Worm (Caenorhabditis elegans) whole organism, L2 larva: ENCODE data around the gene egl-21.

Experiments
- C34F6.9 ChIP-seq: fragments of 150-350 bp; optimal IDR thresholded peaks from 2 replicates; lab custom pipeline; 2014; ENCODE audit warnings: missing biosample characterization, missing genetic modification characterization
- F13H6.1 ChIP-seq: sonication (generic microtip); optimal IDR thresholded peaks from 2 replicates; lab custom pipeline; 2016; ENCODE audit warnings: missing genetic modification characterization, missing compliant biosample characterization
- R02D3.7 ChIP-seq: fragments of 150-350 bp; optimal IDR thresholded peaks from 2 replicates; lab custom pipeline; 2014; ENCODE audit warnings: missing biosample characterization, missing genetic modification characterization
- Y55F3AM.14 ChIP-seq: fragments of 200-800 bp; sonication (Bioruptor generic); optimal IDR thresholded peaks from 2 replicates; lab custom pipeline; 2018; ENCODE audit warnings: mild to moderate bottlenecking, missing genetic modification characterization, missing compliant biosample characterization
- ZK546.5 ChIP-seq: sonication (generic microtip); optimal IDR thresholded peaks from 2 replicates; lab custom pipeline; 2017; ENCODE audit warnings: missing biosample characterization, missing genetic modification characterization
- alr-1 ChIP-seq: fragments of 150-350 bp; optimal IDR thresholded peaks from 2 replicates; lab custom pipeline; 2014; ENCODE audit warnings: missing biosample characterization, missing genetic modification characterization
- aly-2 ChIP-seq: fragments of 150-350 bp; optimal IDR thresholded peaks from 2 replicates; lab custom pipeline; 2014; ENCODE audit warnings: missing biosample characterization, missing genetic modification characterization
- ama-1 ChIP-seq: fragments of 150-350 bp; optimal IDR thresholded peaks from 2 replicates; lab custom pipeline; 2018; ENCODE audit warnings: inconsistent platforms
- ceh-16 ChIP-seq: fragments of 150-350 bp; optimal IDR thresholded peaks from 2 replicates; lab custom pipeline; 2014; ENCODE audit warnings: missing biosample characterization, missing genetic modification characterization
- ceh-82 ChIP-seq: fragments of 150-350 bp; optimal IDR thresholded peaks from 2 replicates; lab custom pipeline; 2014; ENCODE audit warnings: missing biosample characterization, missing genetic modification characterization
- crh-2 ChIP-seq: sonication (generic microtip); optimal IDR thresholded peaks from 2 replicates; lab custom pipeline; 2017; ENCODE audit warnings: missing biosample characterization, missing genetic modification characterization
- dmd-4 ChIP-seq: sonication (generic microtip); optimal IDR thresholded peaks from 2 replicates; lab custom pipeline; 2017; ENCODE audit warnings: missing biosample characterization, missing genetic modification characterization
- egl-27 ChIP-seq: sonication (generic microtip); optimal IDR thresholded peaks from 3 replicates; lab custom pipeline; 2017; ENCODE audit warnings: missing biosample characterization, missing genetic modification reagents, missing genetic modification characterization
- elt-1 ChIP-seq: fragments of 150-350 bp; optimal IDR thresholded peaks from 2 replicates; lab custom pipeline; 2014; ENCODE audit warnings: missing biosample characterization, missing genetic modification characterization
- elt-3 ChIP-seq: sonication (generic microtip); optimal IDR thresholded peaks from 2 replicates; lab custom pipeline; 2017; ENCODE audit warnings: missing biosample characterization, missing genetic modification characterization
- gmeb-1 ChIP-seq: fragments of 150-350 bp; optimal IDR thresholded peaks from 2 replicates; lab custom pipeline; 2014; ENCODE audit warnings: missing biosample characterization, missing genetic modification characterization
- lin-11 ChIP-seq: fragments of 150-350 bp; sonication (generic microtip); optimal IDR thresholded peaks from 2 replicates; lab custom pipeline; 2014; ENCODE audit warnings: missing biosample characterization, missing genetic modification characterization, inconsistent platforms, mixed read lengths
- lin-13 ChIP-seq: fragments of 150-350 bp; optimal IDR thresholded peaks from 2 replicates; lab custom pipeline; 2014; ENCODE audit warnings: missing biosample characterization, missing genetic modification reagents, missing genetic modification characterization
- lsy-2 ChIP-seq, 2 experiments: fragments of 150-350 bp in 1 of 2; sonication (generic microtip) in 1 of 2; optimal IDR thresholded peaks; 2 replicates each; lab custom pipeline; 2014 to 2017; ENCODE audit warnings: missing biosample characterization in 2 of 2, missing genetic modification characterization in 2 of 2
- mab-5 ChIP-seq: fragments of 150-350 bp; optimal IDR thresholded peaks from 2 replicates; lab custom pipeline; 2014; ENCODE audit warnings: missing biosample characterization, missing genetic modification characterization
- mbf-1 ChIP-seq: sonication (generic microtip); optimal IDR thresholded peaks from 2 replicates; lab custom pipeline; 2017; ENCODE audit warnings: missing biosample characterization, missing genetic modification characterization
- mdl-1 ChIP-seq, 2 experiments: fragments of 150-350 bp in 1 of 2; sonication (generic microtip) in 1 of 2; optimal IDR thresholded peaks; 2 replicates each; lab custom pipeline; 2017; ENCODE audit warnings: missing biosample characterization in 2 of 2, missing genetic modification characterization in 2 of 2
- nhr-10 ChIP-seq: sonication (generic microtip); optimal IDR thresholded peaks from 2 replicates; lab custom pipeline; 2017; ENCODE audit warnings: missing biosample characterization, missing genetic modification characterization
- nhr-11 ChIP-seq: fragments of 150-350 bp; optimal IDR thresholded peaks from 2 replicates; lab custom pipeline; 2014; ENCODE audit warnings: missing biosample characterization, missing genetic modification characterization
- nhr-12 ChIP-seq: fragments of 150-350 bp; optimal IDR thresholded peaks from 2 replicates; lab custom pipeline; 2014; ENCODE audit warnings: missing biosample characterization, missing genetic modification characterization
- nhr-129 ChIP-seq: fragments of 150-350 bp; optimal IDR thresholded peaks from 2 replicates; lab custom pipeline; 2014; ENCODE audit warnings: missing biosample characterization, missing genetic modification characterization
- nhr-21 ChIP-seq: fragments of 150-350 bp; optimal IDR thresholded peaks from 2 replicates; lab custom pipeline; 2014; ENCODE audit warnings: missing biosample characterization, missing genetic modification characterization
- nhr-23 ChIP-seq: fragments of 150-350 bp; optimal IDR thresholded peaks from 2 replicates; lab custom pipeline; 2014; ENCODE audit warnings: missing biosample characterization, missing genetic modification reagents, missing genetic modification characterization
- nhr-237 ChIP-seq: fragments of 150-350 bp; optimal IDR thresholded peaks from 2 replicates; lab custom pipeline; 2014; ENCODE audit warnings: missing biosample characterization, missing genetic modification characterization
- nhr-6 ChIP-seq: fragments of 150-350 bp; optimal IDR thresholded peaks from 2 replicates; lab custom pipeline; 2014; ENCODE audit warnings: missing biosample characterization, missing genetic modification characterization
- nhr-77 ChIP-seq: fragments of 150-350 bp; optimal IDR thresholded peaks from 2 replicates; lab custom pipeline; 2014; ENCODE audit warnings: missing biosample characterization, missing genetic modification characterization
- peb-1 ChIP-seq: fragments of 150-350 bp; optimal IDR thresholded peaks from 2 replicates; lab custom pipeline; 2014; ENCODE audit warnings: missing biosample characterization, missing genetic modification characterization
- sem-4 ChIP-seq: fragments of 150-350 bp; optimal IDR thresholded peaks from 2 replicates; lab custom pipeline; 2014; ENCODE audit warnings: missing biosample characterization, missing genetic modification reagents, missing genetic modification characterization
- skn-1 ChIP-seq: sonication (generic microtip); optimal IDR thresholded peaks from 2 replicates; lab custom pipeline; 2017; ENCODE audit warnings: missing biosample characterization, missing genetic modification characterization
- sma-3 ChIP-seq: sonication (generic microtip); optimal IDR thresholded peaks from 2 replicates; lab custom pipeline; 2016; ENCODE audit warnings: missing genetic modification reagents, missing genetic modification characterization, missing compliant biosample characterization
- sma-9 ChIP-seq, 2 experiments: fragments of 150-350 bp in 1 of 2; sonication (generic microtip) in 1 of 2; optimal IDR thresholded peaks; 2 replicates each; lab custom pipeline; 2014 to 2016; ENCODE audit warnings: missing genetic modification characterization in 2 of 2, mild to moderate bottlenecking in 1 of 2, missing biosample characterization in 1 of 2, missing compliant biosample characterization in 1 of 2, missing genetic modification reagents in 1 of 2, moderate library complexity in 1 of 2
- snpc-4 ChIP-seq: fragments of 150-350 bp; optimal IDR thresholded peaks from 2 replicates; lab custom pipeline; 2014; ENCODE audit warnings: missing biosample characterization, missing genetic modification characterization
- unc-55 ChIP-seq: fragments of 150-350 bp; sonication (generic microtip); optimal IDR thresholded peaks from 3 replicates; lab custom pipeline; 2014; ENCODE audit warnings: missing biosample characterization, missing genetic modification reagents, missing genetic modification characterization
- unc-62 ChIP-seq: fragments of 150-350 bp; optimal IDR thresholded peaks from 2 replicates; lab custom pipeline; 2014; ENCODE audit warnings: missing biosample characterization, missing genetic modification reagents, missing genetic modification characterization
- zag-1 ChIP-seq: fragments of 150-350 bp; optimal IDR thresholded peaks from 2 replicates; lab custom pipeline; 2014; ENCODE audit warnings: missing biosample characterization, missing genetic modification characterization
- ztf-1 ChIP-seq: fragments of 200-800 bp; sonication (Bioruptor generic); conservative IDR thresholded peaks from 2 replicates; pipeline ENCODE4 v1.3.6; 2022; ENCODE audit warnings: missing genetic modification characterization, missing compliant biosample characterization
- ztf-4 ChIP-seq: fragments of 150-350 bp; optimal IDR thresholded peaks from 2 replicates; lab custom pipeline; 2014; ENCODE audit warnings: missing biosample characterization, missing genetic modification characterization

The egl-21 gene

ce11 chrIV:10507586-10507985 is 25.9 kb upstream of the egl-21 start (continued):
- TF ChIP-seq Y55F3AM.14 (GFP tag; lab: Kevin White, UChicago) (no peak), alr-1 (tag; lab: Kevin White, UChicago) (no peak), ztf-4 (tag; lab: Kevin White, UChicago) (no peak), gmeb-1 (no peak), elt-3 (tag; lab: Kevin White, UChicago) (no peak), nhr-11 (tag; lab: Kevin White, UChicago) (no peak), C34F6.9 (tag; lab: Kevin White, UChicago) (peak; percentile 72), ZK546.5 (tag; lab: Kevin White, UChicago) (no peak), zag-1 (peak; percentile 19), sma-9 (GFP tag; optimal IDR thresholded peaks at IDR 0.05; lab: Kevin White, UChicago) (peak; percentile 57), sma-9 (tag; optimal IDR thresholded peaks at IDR 0.05; lab: Kevin White, UChicago) (no peak), nhr-6 (tag; lab: Kevin White, UChicago) (no peak), nhr-23 (tag; lab: Kevin White, UChicago) (no peak), ama-1 (lab: Kevin White, UChicago) (no peak), sma-3 (GFP tag; lab: Kevin White, UChicago) (no peak), ceh-82 (tag; lab: Kevin White, UChicago) (no peak)
- TF ChIP-seq, all 48 proteins: peak for 10

- TF ChIP-seq gmeb-1 (peak; percentile 24), sma-9 (GFP tag; optimal IDR thresholded peaks at IDR 0.05; lab: Kevin White, UChicago) (peak; percentile 10), sma-9 (tag; optimal IDR thresholded peaks at IDR 0.05; lab: Kevin White, UChicago) (no peak), unc-62 (GFP tag; lab: Kevin White, UChicago) (no peak), lin-11 (tag; lab: Kevin White, UChicago) (peak; percentile 15)
- TF ChIP-seq, all 48 proteins: peak for 3
These were observed 24.4 kb upstream of the egl-21 start for ce11 chrIV:10506016-10506415.

DNA sequence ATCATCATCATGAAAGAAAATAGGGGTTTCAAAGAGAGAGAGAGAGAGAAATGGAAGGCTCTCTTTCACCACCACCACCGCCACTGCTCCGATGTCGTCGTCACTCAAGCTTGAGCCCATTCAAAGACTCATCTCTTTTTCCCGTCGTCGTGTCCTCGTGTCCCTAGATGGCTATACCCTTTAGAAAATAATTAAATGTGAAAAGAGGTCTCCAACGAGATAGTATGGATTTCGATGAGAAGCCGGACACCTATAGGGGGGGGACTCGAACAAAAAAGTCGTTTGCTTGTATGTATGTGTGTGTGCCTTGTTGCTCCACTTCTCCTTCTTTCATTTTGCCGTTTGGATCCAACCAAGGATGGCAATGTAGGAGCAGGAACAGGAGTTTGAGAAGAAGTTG is 23.4 kb upstream of the egl-21 start:
- TF ChIP-seq mdl-1 (tag; optimal IDR thresholded peaks at IDR 0.05; lab: Kevin White, UChicago) (no peak), nhr-129 (tag; lab: Kevin White, UChicago) (peak; percentile 23), mab-5 (tag; lab: Kevin White, UChicago) (no peak), sem-4 (tag; lab: Kevin White, UChicago) (peak; percentile 29), C34F6.9 (tag; lab: Kevin White, UChicago) (peak; percentile 40), lin-11 (tag; lab: Kevin White, UChicago) (peak; percentile 30), gmeb-1 (no peak), lsy-2 (tag; optimal IDR thresholded peaks at IDR 0.05; lab: Kevin White, UChicago) (peak in 1 of 2 experiments; percentile 13)

DNA sequence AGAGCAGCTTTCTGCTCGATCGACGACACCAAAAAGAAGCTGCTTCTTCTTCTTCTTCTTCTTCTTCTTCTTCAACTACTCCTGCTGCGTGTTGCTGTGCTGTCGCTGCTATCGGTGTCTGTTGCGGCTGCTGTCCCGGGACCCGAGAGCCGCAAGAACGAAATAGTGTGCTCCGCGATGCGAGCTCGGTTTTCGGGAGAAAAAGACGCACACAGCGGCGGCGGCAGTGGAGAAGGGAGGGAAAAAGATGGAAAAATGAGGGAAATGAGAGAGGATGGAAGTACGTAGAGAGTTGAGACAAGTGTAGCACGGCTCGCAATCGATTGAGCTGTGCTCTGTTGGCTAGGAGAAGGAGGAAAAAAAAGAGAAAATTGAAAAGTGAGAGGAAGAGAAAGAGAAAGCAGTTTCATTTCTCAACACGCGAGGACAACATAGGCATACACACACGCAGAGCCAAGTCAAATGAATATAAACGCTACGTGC is 22.1 kb upstream of the egl-21 start:
- no peak for TF ChIP-seq mbf-1 (tag; lab: Kevin White, UChicago)
- peak; percentile 37 for TF ChIP-seq lin-11 (tag; lab: Kevin White, UChicago)
- no peak for TF ChIP-seq sem-4 (tag; lab: Kevin White, UChicago)
- peak; percentile 87 for TF ChIP-seq F13H6.1
- no peak for TF ChIP-seq nhr-10 (tag; lab: Kevin White, UChicago)
- TF ChIP-seq sma-3 (GFP tag; lab: Kevin White, UChicago), result peak; percentile 4
- peak in 1 of 2 experiments; percentile 69 for TF ChIP-seq lsy-2 (tag; optimal IDR thresholded peaks at IDR 0.05; lab: Kevin White, UChicago)
- TF ChIP-seq unc-55 (GFP tag; lab: Kevin White, UChicago), result peak; percentile 88
- no peak for TF ChIP-seq dmd-4 (tag; lab: Kevin White, UChicago)
- no peak for TF ChIP-seq ztf-1
- TF ChIP-seq ztf-4 (tag; lab: Kevin White, UChicago), result peak; percentile 26
- TF ChIP-seq aly-2, result no peak
- no peak for TF ChIP-seq unc-62 (GFP tag; lab: Kevin White, UChicago)
- TF ChIP-seq ceh-16 (tag; lab: Kevin White, UChicago), result no peak
- peak; percentile 70 for TF ChIP-seq Y55F3AM.14 (GFP tag; lab: Kevin White, UChicago)
- TF ChIP-seq C34F6.9 (tag; lab: Kevin White, UChicago), result peak; percentile 79
- peak; percentile 47 for TF ChIP-seq lin-13 (GFP tag; lab: Kevin White, UChicago)
- no peak for TF ChIP-seq elt-1 (tag; lab: Kevin White, UChicago)
- no peak for TF ChIP-seq nhr-77
- peak; percentile 23 for TF ChIP-seq egl-27 (tag; lab: Kevin White, UChicago)
- no peak for TF ChIP-seq nhr-12 (tag; lab: Kevin White, UChicago)
- TF ChIP-seq nhr-21, result peak; percentile 26
- no peak for TF ChIP-seq snpc-4 (tag; lab: Kevin White, UChicago)
- TF ChIP-seq elt-3 (tag; lab: Kevin White, UChicago), result no peak
- TF ChIP-seq nhr-23 (tag; lab: Kevin White, UChicago), result no peak
- TF ChIP-seq sma-9 (GFP tag; optimal IDR thresholded peaks at IDR 0.05; lab: Kevin White, UChicago), result peak; percentile 56
- TF ChIP-seq sma-9 (tag; optimal IDR thresholded peaks at IDR 0.05; lab: Kevin White, UChicago), result no peak
- TF ChIP-seq ZK546.5 (tag; lab: Kevin White, UChicago), result no peak
- peak in 1 of 2 experiments; percentile 35 for TF ChIP-seq mdl-1 (tag; optimal IDR thresholded peaks at IDR 0.05; lab: Kevin White, UChicago)
- no peak for TF ChIP-seq ama-1 (lab: Kevin White, UChicago)
- no peak for TF ChIP-seq gmeb-1
- TF ChIP-seq alr-1 (tag; lab: Kevin White, UChicago), result no peak
- TF ChIP-seq nhr-237 (tag; lab: Kevin White, UChicago), result no peak
- TF ChIP-seq skn-1 (tag; lab: Kevin White, UChicago), result no peak
- TF ChIP-seq R02D3.7 (tag; lab: Kevin White, UChicago), result no peak
- TF ChIP-seq peb-1, result no peak
- TF ChIP-seq crh-2 (tag; lab: Kevin White, UChicago), result peak; percentile 55
- no peak for TF ChIP-seq nhr-11 (tag; lab: Kevin White, UChicago)
- no peak for TF ChIP-seq nhr-6 (tag; lab: Kevin White, UChicago)
- peak; percentile 88 for TF ChIP-seq zag-1
- peak; percentile 80 for TF ChIP-seq nhr-129 (tag; lab: Kevin White, UChicago)
- no peak for TF ChIP-seq mab-5 (tag; lab: Kevin White, UChicago)
